Comparison of ENCODE assay signal across 5 worm cellular contexts in genomic region chrX:7568684-7569289, ce11.
TF ChIP-seq lines count a peak whose summit lies in the region.

No protein-coding gene starts in this region.

TF ChIP-seq in whole organism, L1 larva, 84 proteins besides CTCF, POLR2A, EP300 and RAD21 (continues in another document):
- TF ChIP-seq snu-23 (GFP tag; optimal IDR thresholded peaks at IDR 0.05; lab: Kevin White, UChicago): peak; percentile 36
- peak; percentile 64 for TF ChIP-seq nhr-20 (tag; optimal IDR thresholded peaks at IDR 0.05; lab: Kevin White, UChicago)
- no peak for TF ChIP-seq efl-1 (optimal IDR thresholded peaks at IDR 0.05; lab: Kevin White, UChicago)
- peak in 1 of 2 experiments; percentile 50 for TF ChIP-seq efl-1 (GFP tag; optimal IDR thresholded peaks at IDR 0.05 in 1 of 2; lab: Kevin White, UChicago)
- TF ChIP-seq nhr-85 (tag; lab: Kevin White, UChicago): peak; percentile 68
- TF ChIP-seq lin-14 (GFP tag; optimal IDR thresholded peaks at IDR 0.05; lab: Kevin White, UChicago): peak; percentile 61
- peak; percentile 24 for TF ChIP-seq blmp-1 (tag; optimal IDR thresholded peaks at IDR 0.05; lab: Kevin White, UChicago)
- peak; percentile 44 for TF ChIP-seq nhr-90 (tag; optimal IDR thresholded peaks at IDR 0.05; lab: Kevin White, UChicago; ENCODE audit: poor library complexity)
- no peak for TF ChIP-seq ztf-11 (tag; optimal IDR thresholded peaks at IDR 0.05; lab: Kevin White, UChicago)
- no peak for TF ChIP-seq hlh-4 (tag; optimal IDR thresholded peaks at IDR 0.05; lab: Kevin White, UChicago)
- no peak for TF ChIP-seq C34B4.2 (tag; optimal IDR thresholded peaks at IDR 0.05; lab: Kevin White, UChicago)
- TF ChIP-seq nhr-19 (GFP tag; conservative IDR thresholded peaks at IDR 0.05; lab: Robert Waterston, UW): peak; percentile 49
- TF ChIP-seq grh-1 (GFP tag; IDR thresholded peaks at IDR 0.05; lab: Robert Waterston, UW): peak; percentile 66
- TF ChIP-seq vab-15 (tag; optimal IDR thresholded peaks at IDR 0.05; lab: Kevin White, UChicago): no peak
- TF ChIP-seq nhr-71 (tag; optimal IDR thresholded peaks at IDR 0.05; lab: Kevin White, UChicago): peak; percentile 61
- TF ChIP-seq nhr-47 (tag; optimal IDR thresholded peaks at IDR 0.05; lab: Kevin White, UChicago): peak; percentile 5
- TF ChIP-seq C16A3.4 (tag; optimal IDR thresholded peaks at IDR 0.05; lab: Kevin White, UChicago): no peak
- peak in 3 of 6 experiments; percentile 46 to 57 (median 55) for TF ChIP-seq elt-3 (tag; optimal IDR thresholded peaks at IDR 0.05; lab: Kevin White, UChicago)

TF ChIP-seq in whole organism, L2 larva, 48 proteins besides CTCF, POLR2A, EP300 and RAD21:
- no peak for TF ChIP-seq unc-55 (GFP tag; optimal IDR thresholded peaks at IDR 0.05; lab: Kevin White, UChicago)
- peak; percentile 26 for TF ChIP-seq nhr-25 (tag; optimal IDR thresholded peaks at IDR 0.05; lab: Kevin White, UChicago)
- TF ChIP-seq sma-3 (GFP tag; optimal IDR thresholded peaks at IDR 0.05; lab: Kevin White, UChicago): peak; percentile 34
- no peak for TF ChIP-seq aly-2 (tag; optimal IDR thresholded peaks at IDR 0.05; lab: Kevin White, UChicago)

TF ChIP-seq in whole organism, L3 larva, 47 proteins besides CTCF, POLR2A, EP300 and RAD21:
- peak; percentile 30 for TF ChIP-seq nhr-43 (tag; optimal IDR thresholded peaks at IDR 0.05; lab: Kevin White, UChicago; ENCODE audit: poor library complexity, severe bottlenecking)
- no peak for TF ChIP-seq tbx-2 (tag; optimal IDR thresholded peaks at IDR 0.05; lab: Kevin White, UChicago)
- peak; percentile 23 for TF ChIP-seq nhr-25 (tag; optimal IDR thresholded peaks at IDR 0.05; lab: Kevin White, UChicago)
- no peak for TF ChIP-seq ceh-9 (tag; optimal IDR thresholded peaks at IDR 0.05; lab: Kevin White, UChicago)
- TF ChIP-seq pha-4 (tag; optimal IDR thresholded peaks at IDR 0.05; lab: Kevin White, UChicago): no peak
- TF ChIP-seq nhr-12 (tag; optimal IDR thresholded peaks at IDR 0.05; lab: Kevin White, UChicago): no peak

TF ChIP-seq in whole organism, L4 larva, 104 proteins besides CTCF, POLR2A, EP300 and RAD21:
- TF ChIP-seq hlh-11 (tag; optimal IDR thresholded peaks at IDR 0.05; lab: Kevin White, UChicago) (peak; percentile 8), ceh-28 (tag; optimal IDR thresholded peaks at IDR 0.05; lab: Kevin White, UChicago) (no peak), mep-1 (tag; optimal IDR thresholded peaks at IDR 0.05; lab: Kevin White, UChicago) (no peak), nhr-28 (tag; optimal IDR thresholded peaks at IDR 0.05; lab: Kevin White, UChicago) (peak; percentile 45), unc-62 (GFP tag; optimal IDR thresholded peaks at IDR 0.05 in 1 of 2; lab: Kevin White, UChicago) (peak in 1 of 2 experiments; percentile 77), unc-62 (tag; optimal IDR thresholded peaks at IDR 0.05; lab: Kevin White, UChicago) (no peak), lin-38 (GFP tag; IDR thresholded peaks at IDR 0.05; lab: Robert Waterston, UW) (0 out of 2 replicates have a peak, but pooled peaks have one; percentile 10)

TF ChIP-seq in whole organism, young adult, 124 proteins besides CTCF, POLR2A, EP300 and RAD21:
- TF ChIP-seq bed-2 (GFP tag; IDR thresholded peaks at IDR 0.05; lab: Robert Waterston, UW) (no peak), Y53G8AR.9 (GFP tag; conservative IDR thresholded peaks at IDR 0.05; lab: Robert Waterston, UW) (0 out of 2 replicates have a peak, but pooled peaks have one; percentile 47), ztf-26 (tag; optimal IDR thresholded peaks at IDR 0.05; lab: Kevin White, UChicago) (no peak), dpl-1 (GFP tag; optimal IDR thresholded peaks at IDR 0.05; lab: Kevin White, UChicago) (no peak), zim-3 (tag; optimal IDR thresholded peaks at IDR 0.05; lab: Kevin White, UChicago) (no peak), attf-6 (GFP tag; IDR thresholded peaks at IDR 0.05; lab: Robert Waterston, UW) (no peak)
